Worm (Caenorhabditis elegans): ENCODE data around the gene ZK1290.5.

Gene ZK1290.5

DNA sequence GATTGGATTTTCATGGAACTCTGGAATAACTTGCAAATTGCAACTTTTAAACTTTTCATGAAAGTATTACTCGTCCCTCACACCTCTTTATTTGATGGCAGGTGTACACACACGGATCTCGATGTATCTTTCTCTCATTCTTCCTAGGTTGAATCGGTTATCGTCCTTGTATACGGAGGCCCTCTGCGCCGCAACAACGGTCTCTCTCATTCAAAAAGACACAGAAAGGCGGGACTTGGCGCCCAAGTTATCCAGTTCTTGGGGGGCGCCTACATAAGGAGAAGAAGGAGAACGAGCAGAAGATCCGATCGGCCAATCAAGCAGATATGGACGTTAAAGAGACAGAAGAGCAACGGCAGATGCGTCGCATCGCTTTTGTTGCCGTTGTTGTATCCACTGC is 14.4 kb downstream of the ZK1290.5 start, which contains the start of gene rol-8:
TSS of gene rol-8 (plus strand) at position 301 of the 400 bp plus-strand sequence.
- TF ChIP-seq madf-9 (GFP tag; conservative IDR thresholded peaks at IDR 0.05) = no peak
- TF ChIP-seq unc-62 (GFP tag; optimal IDR thresholded peaks at IDR 0.05 in 1 of 2) = peak in 1 of 2 experiments; percentile 60
- TF ChIP-seq unc-62 (tag; optimal IDR thresholded peaks at IDR 0.05) = no peak

DNA sequence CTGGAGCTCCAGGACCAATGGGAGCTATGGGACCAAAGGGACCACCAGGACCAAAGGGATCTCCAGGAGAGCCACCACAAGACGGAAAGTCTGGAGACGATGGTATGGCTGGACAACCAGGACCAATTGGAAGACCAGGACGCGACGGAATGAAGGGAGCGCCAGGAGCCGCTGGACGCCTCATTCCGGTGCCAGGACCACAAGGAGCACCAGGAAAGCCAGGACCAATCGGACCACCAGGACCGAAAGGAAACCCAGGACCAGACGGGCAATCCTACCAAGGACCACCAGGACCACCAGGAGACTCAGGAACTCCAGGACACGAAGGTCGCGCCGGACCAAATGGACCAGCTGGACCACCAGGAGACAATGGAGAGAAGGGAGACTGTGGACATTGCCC is 15.3 kb downstream of the ZK1290.5 start:
- no peak for TF ChIP-seq tra-1 (GFP tag; IDR thresholded peaks at IDR 0.05)
- peak; percentile 88 for TF ChIP-seq set-16 (GFP tag; IDR thresholded peaks at IDR 0.05)

DNA sequence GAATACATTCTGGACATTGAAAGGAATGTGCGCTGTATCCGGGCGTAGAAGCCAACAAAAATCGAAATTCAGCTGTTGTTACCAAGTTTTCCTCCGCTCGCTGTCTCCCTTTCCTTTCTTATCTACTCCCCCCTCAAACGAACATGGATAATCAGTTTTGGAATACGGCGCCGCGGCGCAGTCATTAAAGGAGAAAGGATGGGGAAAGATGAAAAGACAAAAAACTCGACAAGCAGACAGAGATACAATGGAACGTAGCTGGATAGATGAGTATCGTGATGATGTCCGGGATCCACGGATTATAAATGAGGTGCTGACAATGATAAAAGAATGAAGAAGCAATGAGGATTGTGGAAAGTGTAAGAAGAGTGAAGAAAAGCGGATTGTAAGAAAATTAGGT is 15.9 kb downstream of the ZK1290.5 start:
- peak; percentile 69 for TF ChIP-seq ama-1 (optimal IDR thresholded peaks at IDR 0.05)
- TF ChIP-seq T26A8.4 (GFP tag; IDR thresholded peaks at IDR 0.05) = peak; percentile 53; the same call in 1 of the 2 replicates
- no peak for TF ChIP-seq pha-4 (GFP tag; IDR thresholded peaks at IDR 0.05)
- TF ChIP-seq pha-4 (tag; optimal IDR thresholded peaks at IDR 0.05) = no peak
- TF ChIP-seq R02D3.7 (tag; optimal IDR thresholded peaks at IDR 0.05) = no peak
- TF ChIP-seq ctbp-1 (GFP tag; IDR thresholded peaks at IDR 0.05) = no peak
- peak; percentile 38 for TF ChIP-seq mxl-3 (GFP tag; optimal IDR thresholded peaks at IDR 0.05)
- TF ChIP-seq mdl-1 (tag; optimal IDR thresholded peaks at IDR 0.05) = peak in 1 of 2 experiments; percentile 29
- peak; percentile 94 for TF ChIP-seq aha-1 (tag)
- TF ChIP-seq hmg-1.1 (GFP tag; IDR thresholded peaks at IDR 0.05) = no peak
- TF ChIP-seq ceh-44 (GFP tag; IDR thresholded peaks at IDR 0.05) = no peak
- peak; percentile 58 for TF ChIP-seq hlh-11 (tag; optimal IDR thresholded peaks at IDR 0.05)
- no peak for TF ChIP-seq pqm-1 (tag; optimal IDR thresholded peaks at IDR 0.05)
- TF ChIP-seq nhr-28 (tag; optimal IDR thresholded peaks at IDR 0.05) = peak; percentile 42

ce11 chrII:7547269-7547668 is 17.8 kb downstream of the ZK1290.5 start:
- TF ChIP-seq lin-38 (GFP tag; IDR thresholded peaks at IDR 0.05) (no peak), ctbp-1 (GFP tag; IDR thresholded peaks at IDR 0.05) (no peak), unc-62 (GFP tag; optimal IDR thresholded peaks at IDR 0.05 in 1 of 2) (peak in 1 of 2 experiments; percentile 96), unc-62 (tag; optimal IDR thresholded peaks at IDR 0.05) (no peak), egl-27 (tag; optimal IDR thresholded peaks at IDR 0.05) (no peak)

- no peak for TF ChIP-seq F37D6.2 (tag; optimal IDR thresholded peaks at IDR 0.05)
- no peak for TF ChIP-seq Y105C5A.15 (GFP tag; IDR thresholded peaks at IDR 0.05)
- no peak for TF ChIP-seq lin-13 (GFP tag; optimal IDR thresholded peaks at IDR 0.05)
- no peak for TF ChIP-seq ctbp-1 (GFP tag; IDR thresholded peaks at IDR 0.05)
- no peak for TF ChIP-seq hlh-11 (tag; optimal IDR thresholded peaks at IDR 0.05)
- TF ChIP-seq nhr-11 (tag; optimal IDR thresholded peaks at IDR 0.05) = no peak
- no peak for TF ChIP-seq lin-39 (tag; optimal IDR thresholded peaks at IDR 0.05)
- TF ChIP-seq tag-97 (GFP tag; IDR thresholded peaks at IDR 0.05) = no peak
- no peak for TF ChIP-seq cey-2 (tag; optimal IDR thresholded peaks at IDR 0.05; ENCODE audit: borderline replicate concordance, insufficient read depth)
- no peak for TF ChIP-seq aly-2 (tag; optimal IDR thresholded peaks at IDR 0.05)
- no peak for TF ChIP-seq Y48G9A.11 (GFP tag; IDR thresholded peaks at IDR 0.05)
- TF ChIP-seq lim-7 (GFP tag; IDR thresholded peaks at IDR 0.05) = no peak
- TF ChIP-seq lin-1 (GFP tag; IDR thresholded peaks at IDR 0.05) = no peak
- TF ChIP-seq egl-43 (GFP tag; IDR thresholded peaks at IDR 0.05) = no peak
- TF ChIP-seq nhr-28 (tag; optimal IDR thresholded peaks at IDR 0.05) = no peak
- TF ChIP-seq F44E2.7 (GFP tag; IDR thresholded peaks at IDR 0.05) = no peak
- no peak for TF ChIP-seq ztf-11 (tag; optimal IDR thresholded peaks at IDR 0.05)
Measured at ce11 chrII:7548044-7548443, 18.6 kb downstream of the ZK1290.5 start, which contains the start of gene fbxa-224. TSS of gene fbxa-224 (minus strand) at chrII:7548144.
